Worm (Caenorhabditis elegans): ENCODE measurements around the gene ifd-2.

ifd-2 gene

DNA sequence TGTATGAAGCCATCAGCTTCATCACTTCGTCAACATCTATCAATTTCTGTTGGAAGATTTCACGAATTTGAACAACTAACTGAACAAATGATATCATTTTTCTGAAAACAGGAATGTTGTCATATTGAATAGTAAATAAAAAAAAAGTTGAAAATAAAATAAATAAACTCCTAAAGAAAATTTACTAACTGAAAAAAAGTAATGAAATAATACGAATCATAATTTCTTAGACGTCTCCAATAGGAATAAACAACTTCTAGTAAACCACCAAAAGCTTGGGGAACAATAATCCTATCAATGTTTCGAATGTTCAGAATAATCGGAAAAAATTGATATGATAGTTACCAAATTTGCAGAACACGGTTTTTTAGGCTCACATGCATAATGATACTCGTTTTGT lies 47.7 kb upstream of the ifd-2 start, which contains the start of gene cdo-1:
Gene cdo-1, minus strand, starts transcription at position 101 of the 400 bp plus-strand sequence.
- TF ChIP-seq unc-62 (GFP tag; optimal IDR thresholded peaks at IDR 0.05) (no peak), nhr-6 (tag; optimal IDR thresholded peaks at IDR 0.05) (no peak), mdl-1 (tag; optimal IDR thresholded peaks at IDR 0.05) (no peak), nhr-25 (tag; optimal IDR thresholded peaks at IDR 0.05) (no peak), ceh-82 (tag; optimal IDR thresholded peaks at IDR 0.05) (no peak), nhr-11 (tag; optimal IDR thresholded peaks at IDR 0.05) (no peak), sem-4 (tag; optimal IDR thresholded peaks at IDR 0.05) (no peak), skn-1 (tag; optimal IDR thresholded peaks at IDR 0.05) (no peak), elt-3 (tag; optimal IDR thresholded peaks at IDR 0.05) (no peak), snpc-4 (tag; optimal IDR thresholded peaks at IDR 0.05) (no peak), nhr-77 (tag; optimal IDR thresholded peaks at IDR 0.05) (no peak), sma-9 (GFP tag; optimal IDR thresholded peaks at IDR 0.05) (no peak), sma-9 (tag; optimal IDR thresholded peaks at IDR 0.05) (no peak), dmd-4 (tag; optimal IDR thresholded peaks at IDR 0.05) (no peak), ZK546.5 (tag; optimal IDR thresholded peaks at IDR 0.05) (no peak), lin-11 (tag; optimal IDR thresholded peaks at IDR 0.05) (no peak), F13H6.1 (tag; optimal IDR thresholded peaks at IDR 0.05) (no peak), mbf-1 (tag; optimal IDR thresholded peaks at IDR 0.05) (no peak), unc-39 (tag; optimal IDR thresholded peaks at IDR 0.05) (no peak), C34F6.9 (tag; optimal IDR thresholded peaks at IDR 0.05) (no peak)

ce11 chrX:861378-861777 lies 45.6 kb upstream of the ifd-2 start:
- TF ChIP-seq aly-2 (tag; optimal IDR thresholded peaks at IDR 0.05) (peak; percentile 25), R02D3.7 (tag; optimal IDR thresholded peaks at IDR 0.05) (no peak), lin-39 (tag; optimal IDR thresholded peaks at IDR 0.05) (no peak), nhr-25 (tag; optimal IDR thresholded peaks at IDR 0.05) (peak; percentile 4), gmeb-1 (tag; optimal IDR thresholded peaks at IDR 0.05) (no peak), sma-9 (GFP tag; optimal IDR thresholded peaks at IDR 0.05) (peak; percentile 47), sma-9 (tag; optimal IDR thresholded peaks at IDR 0.05) (no peak), ceh-82 (tag; optimal IDR thresholded peaks at IDR 0.05) (no peak), mdl-1 (tag; optimal IDR thresholded peaks at IDR 0.05) (no peak), ztf-11 (tag; optimal IDR thresholded peaks at IDR 0.05) (no peak), lsy-2 (tag; optimal IDR thresholded peaks at IDR 0.05) (no peak), nhr-77 (tag; optimal IDR thresholded peaks at IDR 0.05) (no peak)

DNA sequence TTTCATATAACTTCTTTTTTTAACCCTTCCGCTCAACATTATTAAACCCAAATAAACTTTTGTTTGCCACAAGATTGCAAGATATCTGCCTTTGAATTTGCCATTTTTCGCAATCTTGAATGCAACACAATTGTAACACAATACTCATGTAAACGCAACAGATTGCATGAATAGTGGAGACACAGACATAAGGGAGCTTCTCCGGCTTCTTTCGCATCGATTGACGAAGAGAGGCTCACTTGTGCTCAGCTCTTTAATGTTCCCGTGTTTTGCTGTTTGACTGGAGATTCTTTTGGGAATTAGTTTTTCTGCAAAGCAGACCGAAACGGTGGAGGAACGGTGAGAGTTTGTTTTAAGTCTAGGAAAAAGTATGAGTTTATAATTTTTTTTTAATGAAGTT lies 43.7 kb upstream of the ifd-2 start, which contains the start of gene F56F10.2:
Gene F56F10.2, plus strand, starts transcription at position 215 of the 400 bp plus-strand sequence.
- peak in 1 of 2 experiments; percentile 32 for TF ChIP-seq lsy-2 (tag; optimal IDR thresholded peaks at IDR 0.05)
- peak; percentile 25 for TF ChIP-seq zag-1 (tag; optimal IDR thresholded peaks at IDR 0.05)
- TF ChIP-seq sma-9 (GFP tag; optimal IDR thresholded peaks at IDR 0.05) = no peak
- TF ChIP-seq sma-9 (tag; optimal IDR thresholded peaks at IDR 0.05) = no peak
- TF ChIP-seq unc-55 (GFP tag; optimal IDR thresholded peaks at IDR 0.05) = peak; percentile 77
- TF ChIP-seq C34F6.9 (tag; optimal IDR thresholded peaks at IDR 0.05) = peak; percentile 59

DNA sequence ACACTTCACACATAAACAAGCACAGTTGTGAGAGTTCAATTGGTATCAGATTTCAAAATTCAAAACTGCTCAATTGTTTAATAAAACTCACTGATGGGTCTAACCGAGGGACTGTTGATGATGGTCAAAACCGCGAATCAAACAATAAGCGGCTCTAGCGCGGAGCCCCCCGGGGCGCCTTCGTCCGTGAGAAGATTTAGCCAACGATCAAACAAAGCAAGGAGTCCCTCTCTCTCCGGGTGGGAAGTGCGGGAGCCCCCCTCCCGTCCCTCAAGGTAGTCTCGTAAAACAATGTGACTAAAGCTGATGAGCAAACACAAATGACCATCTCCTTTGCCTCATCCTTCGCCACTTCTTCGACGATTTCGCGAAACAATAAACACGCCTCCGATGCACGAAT lies 41.9 kb upstream of the ifd-2 start:
- TF ChIP-seq mdl-1 (tag; optimal IDR thresholded peaks at IDR 0.05) (no peak), nhr-77 (tag; optimal IDR thresholded peaks at IDR 0.05) (no peak), elt-1 (tag; optimal IDR thresholded peaks at IDR 0.05) (no peak), nhr-11 (tag; optimal IDR thresholded peaks at IDR 0.05) (no peak), mbf-1 (tag; optimal IDR thresholded peaks at IDR 0.05) (no peak), skn-1 (tag; optimal IDR thresholded peaks at IDR 0.05) (no peak), lsy-2 (tag; optimal IDR thresholded peaks at IDR 0.05) (no peak), lin-13 (GFP tag; optimal IDR thresholded peaks at IDR 0.05) (no peak), alr-1 (tag; optimal IDR thresholded peaks at IDR 0.05) (no peak), nhr-25 (tag; optimal IDR thresholded peaks at IDR 0.05) (no peak), ztf-11 (tag; optimal IDR thresholded peaks at IDR 0.05) (no peak)

DNA sequence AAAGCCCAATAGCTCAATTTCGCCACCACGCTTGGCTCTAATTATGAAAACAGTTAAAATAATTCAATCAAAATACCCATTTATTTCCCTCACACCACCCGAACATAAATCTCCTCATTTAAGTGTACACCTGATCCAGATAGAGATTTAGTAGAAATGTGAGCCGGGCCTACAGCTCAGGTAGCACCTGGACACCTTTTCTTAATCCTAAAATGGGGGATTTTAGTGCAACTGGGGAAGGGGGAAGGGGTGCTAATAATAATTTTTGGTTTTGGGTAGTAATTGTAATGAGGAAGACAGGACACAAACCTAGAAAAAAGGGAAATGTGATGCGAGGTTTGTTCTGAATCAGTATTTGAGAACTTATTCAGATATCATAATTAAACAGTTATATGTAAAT lies 37.9 kb upstream of the ifd-2 start:
- TF ChIP-seq snpc-4 (tag; optimal IDR thresholded peaks at IDR 0.05) (no peak), fos-1 (tag; optimal IDR thresholded peaks at IDR 0.05) (no peak), nhr-23 (tag; optimal IDR thresholded peaks at IDR 0.05) (no peak), lin-39 (tag; optimal IDR thresholded peaks at IDR 0.05) (no peak), sma-3 (GFP tag; optimal IDR thresholded peaks at IDR 0.05) (no peak), nhr-21 (tag; optimal IDR thresholded peaks at IDR 0.05) (no peak), sem-4 (tag; optimal IDR thresholded peaks at IDR 0.05) (no peak), elt-1 (tag; optimal IDR thresholded peaks at IDR 0.05) (no peak), crh-2 (tag; optimal IDR thresholded peaks at IDR 0.05) (no peak), nhr-6 (tag; optimal IDR thresholded peaks at IDR 0.05) (no peak), nhr-11 (tag; optimal IDR thresholded peaks at IDR 0.05) (no peak), nhr-10 (tag; optimal IDR thresholded peaks at IDR 0.05) (no peak), zag-1 (tag; optimal IDR thresholded peaks at IDR 0.05) (no peak)

All from whole organism, L2 larva.